Worm (Caenorhabditis elegans) whole organism, midembryonic: Measurements from ENCODE around the gene plpr-1.

Experiments used
- T22C8.4 ChIP-seq: fragments of 200-800 bp; sonication (Bioruptor generic); IDR thresholded peaks from 2 replicates; pipeline ENCODE4 v1.3.6; 2022; ENCODE audit warnings: missing genetic modification characterization, missing compliant biosample characterization
- cog-1 ChIP-seq: sonication (generic microtip); optimal IDR thresholded peaks from 2 replicates; lab custom pipeline; 2016; ENCODE audit warnings: missing genetic modification characterization, missing compliant biosample characterization
- flt-1 ChIP-seq: fragments of 200-800 bp; sonication (Bioruptor generic); IDR thresholded peaks from 2 replicates; pipeline ENCODE4 v1.3.6; 2022; ENCODE audit warnings: missing genetic modification characterization, missing compliant biosample characterization
- klf-2 ChIP-seq: fragments of 200-800 bp; sonication (Bioruptor generic); conservative IDR thresholded peaks from 2 replicates; pipeline ENCODE4 v1.3.6; 2022; ENCODE audit warnings: missing genetic modification reagents, missing genetic modification characterization, missing compliant biosample characterization
- med-1 ChIP-seq: sonication (generic microtip); optimal IDR thresholded peaks from 2 replicates; lab custom pipeline; 2017; ENCODE audit warnings: missing genetic modification characterization, mild to moderate bottlenecking, missing compliant biosample characterization, antibody characterized with exemption, missing genetic modification reagents; ENCODE audit not compliant: insufficient read depth
- ref-1 ChIP-seq: fragments of 200-800 bp; sonication (Bioruptor generic); conservative IDR thresholded peaks from 2 replicates; pipeline ENCODE4 v1.3.6; 2022; ENCODE audit warnings: missing genetic modification reagents, missing genetic modification characterization, missing compliant biosample characterization
- tab-1 ChIP-seq: fragments of 200-800 bp; sonication (Bioruptor generic); IDR thresholded peaks from 2 replicates; pipeline ENCODE4 v1.3.6; 2022; ENCODE audit warnings: missing genetic modification characterization, missing compliant biosample characterization
- ztf-23 ChIP-seq: fragments of 200-800 bp; sonication (Bioruptor generic); IDR thresholded peaks from 2 replicates; pipeline ENCODE4 v1.3.6; 2022; ENCODE audit warnings: missing genetic modification reagents, missing genetic modification characterization, missing compliant biosample characterization
- ztf-29 ChIP-seq: fragments of 200-800 bp; sonication (Bioruptor generic); IDR thresholded peaks from 2 replicates; pipeline ENCODE4 v1.3.6; 2022; ENCODE audit warnings: missing genetic modification reagents, missing genetic modification characterization, missing compliant biosample characterization

The plpr-1 gene

DNA sequence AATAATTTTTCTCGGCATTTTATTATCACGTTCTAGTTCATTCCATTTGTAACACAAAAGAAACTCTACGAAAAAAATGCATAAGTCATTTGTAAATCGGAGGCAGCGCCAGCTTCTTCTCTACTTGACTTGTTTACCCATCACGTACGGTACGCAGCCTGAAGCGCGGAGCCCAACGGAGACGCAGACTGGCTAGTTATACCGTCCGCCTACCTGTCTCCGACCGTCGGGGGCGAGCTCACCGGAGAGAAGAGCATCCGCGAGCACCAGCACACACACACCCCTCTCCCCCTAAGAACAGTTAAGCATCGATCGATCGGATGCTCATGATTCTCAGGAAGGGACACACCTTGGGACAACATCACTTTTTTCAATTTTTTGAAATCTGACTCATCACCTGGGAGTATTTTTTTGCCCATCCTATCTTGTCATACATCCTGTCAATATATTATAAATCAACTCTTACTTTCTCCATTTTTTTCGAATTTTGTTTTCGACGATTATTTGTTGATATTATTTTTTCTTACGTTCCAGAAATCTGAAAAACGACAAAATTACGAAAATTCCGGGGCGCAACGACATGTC lies at the start of gene plpr-1:
TSS of gene plpr-1 (plus strand) at position 535 of the 585 bp plus-strand sequence.
- no peak for TF ChIP-seq tab-1 (GFP tag; lab: Robert Waterston, UW)
- no peak for TF ChIP-seq cog-1
- TF ChIP-seq flt-1 (GFP tag; lab: Robert Waterston, UW) = no peak
- no peak for TF ChIP-seq ztf-23
- no peak for TF ChIP-seq med-1 (GFP tag; lab: Kevin White, UChicago)
- TF ChIP-seq klf-2 (GFP tag; lab: Robert Waterston, UW) = no peak
- no peak for TF ChIP-seq ztf-29
- no peak for TF ChIP-seq T22C8.4 (GFP tag; lab: Robert Waterston, UW)
- TF ChIP-seq ref-1 (GFP tag; lab: Robert Waterston, UW) = no peak

DNA sequence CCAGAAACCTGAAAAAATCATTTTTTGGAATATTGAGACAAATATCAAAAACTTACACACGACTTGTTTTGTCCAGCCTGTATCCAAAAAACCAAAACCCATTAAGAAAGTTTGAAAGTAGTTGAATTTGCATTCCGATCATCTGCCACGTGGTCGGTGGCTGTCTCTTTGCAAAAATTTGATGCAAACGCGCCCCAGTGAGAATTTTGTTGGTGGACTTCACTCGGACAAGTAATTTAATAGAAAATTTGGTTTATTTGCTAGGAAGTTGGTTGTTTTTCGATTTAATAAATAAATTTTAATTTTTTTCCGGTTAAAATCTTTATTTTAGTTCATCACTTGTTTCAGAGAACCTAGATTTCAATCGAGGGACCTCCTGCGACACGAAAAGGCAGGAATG lies 46.8 kb upstream of the plpr-1 start:
- TF ChIP-seq klf-2 (GFP tag; lab: Robert Waterston, UW) (no peak), cog-1 (no peak), ref-1 (GFP tag; lab: Robert Waterston, UW) (no peak), med-1 (GFP tag; lab: Kevin White, UChicago) (no peak), tab-1 (GFP tag; lab: Robert Waterston, UW) (no peak), flt-1 (GFP tag; lab: Robert Waterston, UW) (no peak), ztf-29 (no peak), ztf-23 (no peak), T22C8.4 (GFP tag; lab: Robert Waterston, UW) (no peak)

DNA sequence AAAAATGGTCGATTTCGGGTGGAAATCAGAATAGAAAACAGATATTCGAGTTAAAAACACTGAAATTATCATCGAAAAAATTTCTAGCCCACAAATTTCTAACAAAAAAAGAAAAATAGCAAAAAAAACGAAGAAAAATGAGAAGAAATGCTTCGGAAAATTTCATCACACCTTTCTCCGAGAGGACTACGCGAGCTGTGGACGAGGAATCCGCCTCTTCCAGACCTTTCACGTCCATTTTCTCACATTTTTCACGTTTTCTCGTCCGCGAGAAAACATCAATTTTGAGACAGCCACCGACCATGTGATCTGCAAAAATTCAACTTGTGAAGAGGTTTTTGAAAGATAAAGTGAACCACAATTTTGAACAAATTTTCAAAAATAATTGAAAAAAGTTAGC lies 45.7 kb upstream of the plpr-1 start:
- TF ChIP-seq tab-1 (GFP tag; lab: Robert Waterston, UW) (no peak), cog-1 (no peak), T22C8.4 (GFP tag; lab: Robert Waterston, UW) (no peak), ztf-29 (no peak), flt-1 (GFP tag; lab: Robert Waterston, UW) (no peak), ztf-23 (no peak), med-1 (GFP tag; lab: Kevin White, UChicago) (no peak), klf-2 (GFP tag; lab: Robert Waterston, UW) (no peak), ref-1 (GFP tag; lab: Robert Waterston, UW) (no peak)

DNA sequence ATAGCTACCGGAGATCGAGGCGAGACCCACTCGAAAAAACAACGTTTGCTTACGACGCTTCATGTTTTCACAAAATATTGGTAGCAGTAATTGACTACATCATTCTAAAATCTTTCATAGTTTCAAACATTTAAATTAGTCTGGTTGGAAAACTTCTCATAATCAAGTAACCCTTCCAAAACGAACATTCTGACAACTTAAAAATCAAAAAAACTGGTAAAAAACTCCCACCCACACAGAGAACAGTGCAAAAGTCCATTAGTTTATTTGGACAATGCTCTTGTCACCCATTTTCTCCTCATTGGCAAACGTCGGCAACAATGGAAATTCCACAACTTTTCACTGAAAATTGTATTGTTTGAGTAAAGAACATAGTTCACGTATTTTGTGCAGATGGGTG lies 44.7 kb upstream of the plpr-1 start, which contains the start of gene F37H8.6:
TSS of gene F37H8.6 (minus strand) at position 101 of the 400 bp plus-strand sequence.
- no peak for TF ChIP-seq tab-1 (GFP tag; lab: Robert Waterston, UW)
- no peak for TF ChIP-seq cog-1
- no peak for TF ChIP-seq med-1 (GFP tag; lab: Kevin White, UChicago)
- no peak for TF ChIP-seq ztf-23
- TF ChIP-seq klf-2 (GFP tag; lab: Robert Waterston, UW) = no peak
- no peak for TF ChIP-seq T22C8.4 (GFP tag; lab: Robert Waterston, UW)
- no peak for TF ChIP-seq ztf-29
- TF ChIP-seq ref-1 (GFP tag; lab: Robert Waterston, UW) = no peak
- no peak for TF ChIP-seq flt-1 (GFP tag; lab: Robert Waterston, UW)

DNA sequence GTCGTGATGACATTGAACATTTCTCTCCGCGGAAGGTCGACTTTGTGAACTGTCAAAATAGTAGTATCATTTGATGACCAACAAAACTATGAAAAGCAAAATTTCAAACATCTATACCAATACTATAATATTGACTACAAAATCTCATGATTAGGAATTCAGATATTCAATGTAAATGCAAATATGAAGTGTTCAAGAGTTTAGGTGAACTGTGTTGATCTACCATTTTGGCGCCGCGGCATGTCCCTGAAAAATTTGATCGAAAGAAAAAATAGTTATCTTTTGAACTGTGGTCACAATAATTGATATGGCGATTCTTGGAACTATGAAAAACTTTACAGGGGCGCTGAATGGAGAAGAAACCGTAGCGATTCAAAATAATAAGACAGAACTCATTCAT lies 43.4 kb upstream of the plpr-1 start:
- TF ChIP-seq cog-1 = no peak
- no peak for TF ChIP-seq flt-1 (GFP tag; lab: Robert Waterston, UW)
- TF ChIP-seq med-1 (GFP tag; lab: Kevin White, UChicago) = no peak
- no peak for TF ChIP-seq tab-1 (GFP tag; lab: Robert Waterston, UW)
- TF ChIP-seq T22C8.4 (GFP tag; lab: Robert Waterston, UW) = no peak

DNA sequence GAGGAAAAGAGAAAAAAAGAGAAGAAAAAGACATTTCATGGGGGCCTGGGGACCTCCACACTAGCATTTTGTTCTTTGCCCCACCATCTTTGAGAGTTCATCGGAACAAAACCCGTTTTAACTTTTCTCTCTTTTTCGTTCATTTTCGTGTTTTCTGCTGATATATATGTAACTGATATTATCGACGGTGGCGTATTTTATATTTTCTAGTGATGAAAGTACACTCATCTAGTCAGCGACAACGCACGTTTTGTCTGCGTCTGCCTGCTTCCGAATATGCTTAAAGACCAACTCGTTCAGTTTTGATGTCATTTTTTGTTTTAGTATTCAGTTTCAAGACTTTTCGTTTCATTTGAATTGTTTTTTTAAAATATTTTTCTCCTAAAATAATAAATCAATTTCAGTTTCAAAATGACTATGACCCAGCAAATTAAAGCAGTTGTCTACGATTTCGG lies 40.8 kb upstream of the plpr-1 start, which contains the start of gene bigr-1:
TSS of gene bigr-1 (plus strand) at position 405 of the 455 bp plus-strand sequence.
- TF ChIP-seq klf-2 (GFP tag; lab: Robert Waterston, UW) (no peak), ref-1 (GFP tag; lab: Robert Waterston, UW) (no peak), flt-1 (GFP tag; lab: Robert Waterston, UW) (no peak), ztf-29 (no peak), T22C8.4 (GFP tag; lab: Robert Waterston, UW) (no peak), ztf-23 (no peak), med-1 (GFP tag; lab: Kevin White, UChicago) (no peak), cog-1 (no peak), tab-1 (GFP tag; lab: Robert Waterston, UW) (no peak)

DNA sequence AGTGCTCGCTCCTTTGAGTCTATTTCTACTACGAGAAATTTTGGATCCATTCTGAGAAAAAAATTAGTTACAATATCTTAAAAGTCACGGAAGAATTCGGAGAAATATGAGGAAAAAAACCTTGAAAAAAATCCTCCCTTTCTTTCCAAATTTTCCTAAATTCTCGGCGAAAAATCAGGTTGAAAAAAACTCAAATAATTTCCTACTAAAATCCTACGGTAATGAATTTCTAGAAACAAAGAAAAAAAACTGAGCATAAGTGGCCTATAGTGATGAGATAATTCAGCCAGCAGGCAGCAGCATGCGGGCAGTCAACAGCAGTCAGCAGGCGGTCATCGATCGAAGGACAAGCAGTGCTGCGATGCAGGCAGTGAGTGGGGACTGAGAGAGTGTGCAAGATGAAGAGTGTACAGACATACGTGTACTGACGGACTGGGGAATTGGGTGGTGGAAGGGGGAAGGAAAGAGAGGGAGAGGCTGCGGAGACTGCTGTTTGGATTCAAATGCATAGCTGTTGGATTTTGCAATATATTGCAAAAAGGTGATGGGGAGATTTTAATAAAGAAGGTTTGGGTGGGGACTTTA lies 37.3 kb upstream of the plpr-1 start, which contains the start of gene lir-3:
TSS of gene lir-3 (minus strand) at position 51 of the 585 bp plus-strand sequence.
- TF ChIP-seq ref-1 (GFP tag; lab: Robert Waterston, UW) = no peak
- TF ChIP-seq flt-1 (GFP tag; lab: Robert Waterston, UW) = no peak
- TF ChIP-seq med-1 (GFP tag; lab: Kevin White, UChicago) = no peak
- no peak for TF ChIP-seq tab-1 (GFP tag; lab: Robert Waterston, UW)
- peak; percentile 51; the same call in 1 of the 2 replicates for TF ChIP-seq T22C8.4 (GFP tag; lab: Robert Waterston, UW)
- TF ChIP-seq ztf-23 = no peak
- 0 out of 2 replicates have a peak, but pooled peaks have one; percentile 24 for TF ChIP-seq klf-2 (GFP tag; lab: Robert Waterston, UW)
- no peak for TF ChIP-seq ztf-29
- TF ChIP-seq cog-1 = no peak

DNA sequence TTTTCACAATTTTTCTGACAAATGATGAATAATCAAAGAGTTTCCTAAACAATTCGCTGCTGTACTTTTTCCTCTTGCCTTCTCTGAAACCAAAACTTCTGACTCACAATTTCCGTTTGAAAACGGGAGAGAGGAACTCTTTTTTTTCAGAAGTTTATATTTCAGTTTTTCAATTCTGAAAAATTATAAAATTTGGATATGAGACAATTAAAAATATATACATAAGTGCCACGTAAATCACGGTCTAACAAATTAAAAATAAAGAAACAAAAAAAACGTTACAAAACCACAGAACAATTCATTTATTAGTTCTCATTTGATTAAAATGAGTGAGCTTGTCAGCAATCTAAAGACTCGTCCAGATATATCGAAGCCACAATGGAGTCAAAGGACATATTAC lies 36.4 kb upstream of the plpr-1 start, which contains the start of gene sfxn-1.2:
TSS of gene sfxn-1.2 (plus strand) at position 301 of the 400 bp plus-strand sequence.
- TF ChIP-seq T22C8.4 (GFP tag; lab: Robert Waterston, UW) (no peak), tab-1 (GFP tag; lab: Robert Waterston, UW) (no peak)

DNA sequence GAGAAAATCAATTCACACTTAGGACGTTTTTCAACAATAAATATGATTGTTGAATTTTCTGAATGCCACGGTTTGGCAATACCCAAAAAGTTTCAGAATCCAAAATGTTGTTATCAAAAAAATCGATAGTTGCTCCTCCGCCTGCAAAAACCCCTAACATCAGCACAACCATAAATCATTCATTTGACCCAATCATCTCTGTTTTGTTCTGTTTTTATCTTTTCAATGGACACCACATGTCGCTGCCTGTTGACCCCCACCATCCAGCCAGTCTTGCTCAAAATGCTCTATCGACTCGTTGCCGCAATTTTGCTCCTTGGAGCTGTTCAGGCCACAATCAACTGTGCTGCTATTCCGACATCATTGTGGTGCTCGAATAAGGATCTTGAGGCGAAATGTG lies 34.1 kb upstream of the plpr-1 start, which contains the start of gene F37H8.5:
TSS of gene F37H8.5 (plus strand) at position 181 of the 400 bp plus-strand sequence.
- TF ChIP-seq cog-1 (no peak), klf-2 (GFP tag; lab: Robert Waterston, UW) (no peak), flt-1 (GFP tag; lab: Robert Waterston, UW) (no peak), ref-1 (GFP tag; lab: Robert Waterston, UW) (no peak), ztf-23 (no peak), ztf-29 (no peak), tab-1 (GFP tag; lab: Robert Waterston, UW) (no peak), T22C8.4 (GFP tag; lab: Robert Waterston, UW) (no peak), med-1 (GFP tag; lab: Kevin White, UChicago) (no peak)
